Worm (Caenorhabditis elegans) whole organism, L1 larva: ENCODE results near the gene fbxa-197.

Source experiments
- nhr-77 ChIP-seq: fragments of 150-350 bp; optimal IDR thresholded peaks from 2 replicates; lab custom pipeline; 2014; ENCODE audit warnings: missing biosample characterization, missing genetic modification characterization
- snpc-4 ChIP-seq: fragments of 150-350 bp; optimal IDR thresholded peaks from 2 replicates; lab custom pipeline; 2014; ENCODE audit warnings: missing biosample characterization, missing genetic modification characterization
- tbx-2 ChIP-seq: sonication (generic microtip); optimal IDR thresholded peaks from 2 replicates; lab custom pipeline; 2016; ENCODE audit warnings: missing genetic modification characterization, missing compliant biosample characterization
- xbp-1 ChIP-seq: sonication (generic microtip); optimal IDR thresholded peaks from 2 replicates; lab custom pipeline; 2016; ENCODE audit warnings: missing genetic modification characterization, missing compliant biosample characterization
- ztf-11 ChIP-seq, 2 experiments: sonication (generic microtip); optimal IDR thresholded peaks; 2 replicates each; lab custom pipeline; 2016 to 2017; ENCODE audit warnings: missing genetic modification characterization in 2 of 2, missing biosample characterization in 1 of 2, missing compliant biosample characterization in 1 of 2

DNA sequence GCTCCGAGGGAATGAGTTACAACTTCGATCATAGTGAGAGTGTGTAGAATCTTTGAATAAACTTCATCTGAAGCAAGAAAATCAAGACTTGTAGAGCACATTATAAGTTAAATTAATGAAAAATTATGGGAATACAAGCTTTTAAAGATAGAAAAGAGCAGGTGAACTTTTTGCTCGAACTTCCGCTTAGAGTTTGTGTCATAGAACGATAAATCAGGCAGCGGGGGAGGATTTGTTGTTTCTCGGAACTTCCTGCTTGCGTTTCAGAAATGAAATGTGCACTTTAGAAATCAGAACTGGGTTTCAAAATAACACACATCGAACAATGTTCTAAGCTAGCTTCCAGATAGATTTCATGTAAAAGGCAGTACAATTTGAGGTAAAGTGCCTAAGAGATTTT is 26.4 kb upstream of the fbxa-197 start, which contains the start of gene srh-149:
- TF ChIP-seq ztf-11 (tag; optimal IDR thresholded peaks at IDR 0.05; lab: Kevin White, UChicago) (no peak), tbx-2 (tag; lab: Kevin White, UChicago) (no peak), nhr-77 (tag; lab: Kevin White, UChicago) (no peak), xbp-1 (no peak), snpc-4 (no peak)
